Fruit fly (Drosophila melanogaster) whole organism, adult: ENCODE results near the gene CG14556.
A peak's percentile ranks its signal among the peaks of the same experiment; 100 is the strongest.

Experiments used
- CG12768 ChIP-seq: fragments of 200-800 bp; sonication (Bioruptor generic); optimal IDR thresholded peaks from 2 replicates; lab custom pipeline; 2017; ENCODE audit warnings: missing biosample characterization, missing genetic modification characterization, mild to moderate bottlenecking, moderate library complexity, missing genetic modification reagents
- CG1620 ChIP-seq: fragments of 200-800 bp; sonication (Bioruptor generic); optimal IDR thresholded peaks from 2 replicates; lab custom pipeline; 2016; ENCODE audit warnings: missing biosample characterization, missing genetic modification characterization
- CG33017 ChIP-seq: fragments of 200-800 bp; sonication (Bioruptor generic); optimal IDR thresholded peaks from 2 replicates; lab custom pipeline; 2018; ENCODE audit warnings: missing biosample characterization, mild to moderate bottlenecking, missing genetic modification characterization, moderate library complexity
- CG5204 ChIP-seq: fragments of 200-800 bp; sonication (Bioruptor generic); optimal IDR thresholded peaks from 2 replicates; lab custom pipeline; 2016; ENCODE audit warnings: missing biosample characterization, missing genetic modification characterization
- CG7045 ChIP-seq: fragments of 200-800 bp; sonication (Bioruptor generic); optimal IDR thresholded peaks from 2 replicates; lab custom pipeline; 2017; ENCODE audit warnings: missing biosample characterization, mild to moderate bottlenecking, missing genetic modification characterization
- Crg-1 ChIP-seq: fragments of 200-800 bp; sonication (Bioruptor generic); optimal IDR thresholded peaks from 2 replicates; lab custom pipeline; 2016; ENCODE audit warnings: missing biosample characterization, missing genetic modification characterization
- Hr96 ChIP-seq: fragments of 200-800 bp; sonication (Bioruptor generic); optimal IDR thresholded peaks from 2 replicates; lab custom pipeline; 2016; ENCODE audit warnings: missing biosample characterization, missing genetic modification characterization
- Mnt ChIP-seq: fragments of 200-800 bp; sonication (Bioruptor generic); optimal IDR thresholded peaks from 2 replicates; lab custom pipeline; 2016; ENCODE audit warnings: missing biosample characterization, mild to moderate bottlenecking, missing genetic modification characterization
- bab1 ChIP-seq: fragments of 200-800 bp; sonication (Bioruptor generic); optimal IDR thresholded peaks from 3 replicates; lab custom pipeline; 2019; ENCODE audit warnings: missing biosample characterization, mild to moderate bottlenecking, missing genetic modification characterization, moderate library complexity
- kay ChIP-seq: fragments of 200-800 bp; sonication (Bioruptor generic); peaks from one replicate; lab custom pipeline; 2016; ENCODE audit warnings: missing biosample characterization, missing genetic modification characterization, borderline replicate concordance
- pad ChIP-seq: fragments of 200-800 bp; sonication (Bioruptor generic); optimal IDR thresholded peaks from 3 replicates; lab custom pipeline; 2017; ENCODE audit warnings: missing biosample characterization, missing genetic modification characterization, mild to moderate bottlenecking, moderate library complexity, missing genetic modification reagents
- tj ChIP-seq: fragments of 200-800 bp; sonication (Bioruptor generic); optimal IDR thresholded peaks from 3 replicates; lab custom pipeline; 2017; ENCODE audit warnings: missing biosample characterization, mild to moderate bottlenecking, missing genetic modification characterization, moderate library complexity

- TF ChIP-seq CG12768 (GFP tag; lab: Kevin White, UChicago), result no peak
- TF ChIP-seq CG7045, result no peak
- no peak for TF ChIP-seq Hr96
- peak; percentile 68 for TF ChIP-seq kay (GFP tag; lab: Kevin White, UChicago)
- TF ChIP-seq bab1, result no peak
- TF ChIP-seq CG1620 (GFP tag; lab: Kevin White, UChicago), result no peak
- no peak for TF ChIP-seq tj (GFP tag; lab: Kevin White, UChicago)
- no peak for TF ChIP-seq CG33017 (tag; lab: Kevin White, UChicago)
- TF ChIP-seq pad (GFP tag; lab: Kevin White, UChicago), result peak; percentile 1
- TF ChIP-seq Mnt (GFP tag; lab: Kevin White, UChicago), result no peak
- TF ChIP-seq CG5204 (GFP tag; lab: Kevin White, UChicago), result no peak
- no peak for TF ChIP-seq Crg-1 (GFP tag; lab: Kevin White, UChicago)
Measured at dm6 chr3R:26137189-26137588, 10.7 kb downstream of the CG14556 start.
